Worm (Caenorhabditis elegans) whole organism, midembryonic: ENCODE results near the gene B0034.1.

ENCODE experiments used
- T22C8.4 ChIP-seq: fragments of 200-800 bp; sonication (Bioruptor generic); IDR thresholded peaks from 2 replicates; pipeline ENCODE4 v1.3.6; 2022; ENCODE audit warnings: missing genetic modification characterization, missing compliant biosample characterization
- cog-1 ChIP-seq: sonication (generic microtip); optimal IDR thresholded peaks from 2 replicates; lab custom pipeline; 2016; ENCODE audit warnings: missing genetic modification characterization, missing compliant biosample characterization
- flt-1 ChIP-seq: fragments of 200-800 bp; sonication (Bioruptor generic); IDR thresholded peaks from 2 replicates; pipeline ENCODE4 v1.3.6; 2022; ENCODE audit warnings: missing genetic modification characterization, missing compliant biosample characterization
- klf-2 ChIP-seq: fragments of 200-800 bp; sonication (Bioruptor generic); conservative IDR thresholded peaks from 2 replicates; pipeline ENCODE4 v1.3.6; 2022; ENCODE audit warnings: missing genetic modification reagents, missing genetic modification characterization, missing compliant biosample characterization
- med-1 ChIP-seq: sonication (generic microtip); optimal IDR thresholded peaks from 2 replicates; lab custom pipeline; 2017; ENCODE audit warnings: missing genetic modification characterization, mild to moderate bottlenecking, missing compliant biosample characterization, antibody characterized with exemption, missing genetic modification reagents; ENCODE audit not compliant: insufficient read depth
- ref-1 ChIP-seq: fragments of 200-800 bp; sonication (Bioruptor generic); conservative IDR thresholded peaks from 2 replicates; pipeline ENCODE4 v1.3.6; 2022; ENCODE audit warnings: missing genetic modification reagents, missing genetic modification characterization, missing compliant biosample characterization
- tab-1 ChIP-seq: fragments of 200-800 bp; sonication (Bioruptor generic); IDR thresholded peaks from 2 replicates; pipeline ENCODE4 v1.3.6; 2022; ENCODE audit warnings: missing genetic modification characterization, missing compliant biosample characterization
- ztf-23 ChIP-seq: fragments of 200-800 bp; sonication (Bioruptor generic); IDR thresholded peaks from 2 replicates; pipeline ENCODE4 v1.3.6; 2022; ENCODE audit warnings: missing genetic modification reagents, missing genetic modification characterization, missing compliant biosample characterization
- ztf-29 ChIP-seq: fragments of 200-800 bp; sonication (Bioruptor generic); IDR thresholded peaks from 2 replicates; pipeline ENCODE4 v1.3.6; 2022; ENCODE audit warnings: missing genetic modification reagents, missing genetic modification characterization, missing compliant biosample characterization

DNA sequence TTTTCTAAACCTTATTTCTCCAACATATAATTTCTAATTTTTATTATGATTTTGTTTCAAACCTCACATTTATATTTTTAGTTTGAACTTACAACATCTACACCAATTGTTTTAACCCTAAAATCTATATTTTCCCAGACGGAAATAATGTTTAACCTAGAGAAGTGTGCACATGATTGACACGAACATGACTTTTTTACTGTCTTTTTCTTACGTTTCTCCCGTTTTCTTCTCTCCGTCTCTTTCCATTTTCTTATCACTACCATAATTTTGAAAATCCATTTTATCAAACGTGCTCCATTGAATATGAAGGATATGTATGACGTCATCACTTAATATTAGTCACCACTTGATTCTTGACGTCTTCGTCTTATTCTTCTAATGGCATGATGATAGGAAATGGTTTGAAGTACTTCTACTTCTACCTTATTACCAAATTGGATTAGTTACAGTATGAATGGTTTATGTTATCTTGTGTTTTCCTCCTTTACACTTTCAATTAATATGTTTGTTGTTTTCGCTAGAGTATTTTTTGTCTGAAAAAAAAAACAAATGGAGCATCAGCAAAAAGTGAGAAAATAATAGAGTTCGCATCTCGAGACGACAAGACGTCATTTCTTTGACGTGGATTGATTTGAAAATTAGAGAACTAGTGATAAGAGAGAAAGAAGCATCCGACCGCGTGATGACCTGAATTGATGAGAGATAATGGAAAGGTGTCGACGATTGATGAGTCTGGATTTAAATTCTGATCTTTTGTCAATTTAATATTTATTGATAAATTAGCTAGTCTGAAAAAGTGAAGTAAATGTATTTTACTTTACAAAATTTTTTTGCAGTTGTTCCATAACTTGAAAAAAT lies 36.0 kb upstream of the B0034.1 start:
- TF ChIP-seq klf-2 (no peak), ref-1 (GFP tag; lab: Robert Waterston, UW) (no peak), ztf-29 (no peak), flt-1 (GFP tag; lab: Robert Waterston, UW) (no peak), T22C8.4 (GFP tag; lab: Robert Waterston, UW) (no peak), med-1 (GFP tag; lab: Kevin White, UChicago) (no peak), tab-1 (GFP tag; lab: Robert Waterston, UW) (no peak), cog-1 (tag; lab: Kevin White, UChicago) (no peak), ztf-23 (GFP tag; lab: Robert Waterston, UW) (no peak)
